Fruit fly (Drosophila melanogaster) whole organism, pupa: ENCODE measurements around the gene Cyp4d1.

ENCODE experiments used
- CG10348 ChIP-seq: fragments of 200-800 bp; sonication (Bioruptor generic); IDR thresholded peaks from 2 replicates; pipeline ENCODE4 v1.3.6; 2022; ENCODE audit warnings: missing biosample characterization, missing genetic modification characterization
- CG12605 ChIP-seq: fragments of 200-800 bp; sonication (Bioruptor generic); IDR thresholded peaks from 2 replicates; pipeline ENCODE4 v1.3.6; 2022; ENCODE audit warnings: missing biosample characterization, missing genetic modification characterization
- CG13204 ChIP-seq: fragments of 200-800 bp; sonication (Bioruptor generic); optimal IDR thresholded peaks from 2 replicates; lab custom pipeline; 2018; ENCODE audit warnings: missing biosample characterization, mild to moderate bottlenecking, missing genetic modification characterization, moderate library complexity
- CG14655 ChIP-seq: fragments of 200-800 bp; sonication (Bioruptor generic); optimal IDR thresholded peaks from 3 replicates; lab custom pipeline; 2017; ENCODE audit warnings: mild to moderate bottlenecking, missing biosample characterization, missing genetic modification reagents, missing genetic modification characterization
- CG15710 ChIP-seq: fragments of 200-800 bp; sonication (Bioruptor generic); optimal IDR thresholded peaks from 2 replicates; lab custom pipeline; 2018; ENCODE audit warnings: missing biosample characterization, mild to moderate bottlenecking, missing genetic modification characterization, moderate library complexity
- CG17806 ChIP-seq: fragments of 200-800 bp; sonication (Bioruptor generic); optimal IDR thresholded peaks from 2 replicates; lab custom pipeline; 2018; ENCODE audit warnings: missing biosample characterization, mild to moderate bottlenecking, missing genetic modification characterization, moderate library complexity
- CG32121 ChIP-seq: fragments of 200-800 bp; sonication (Bioruptor generic); IDR thresholded peaks from 2 replicates; pipeline ENCODE4 v1.3.6; 2022; ENCODE audit warnings: missing biosample characterization, missing genetic modification characterization
- CG34367 ChIP-seq: fragments of 200-800 bp; sonication (Bioruptor generic); optimal IDR thresholded peaks from 2 replicates; lab custom pipeline; 2018; ENCODE audit warnings: missing biosample characterization, mild to moderate bottlenecking, missing genetic modification characterization
- CG4496 ChIP-seq: fragments of 200-800 bp; sonication (Bioruptor generic); IDR thresholded peaks from 3 replicates; pipeline ENCODE4 v1.3.6; 2022; ENCODE audit warnings: missing biosample characterization, missing genetic modification characterization
- CG8159 ChIP-seq: fragments of 200-800 bp; sonication (Bioruptor generic); optimal IDR thresholded peaks from 3 replicates; lab custom pipeline; 2018; ENCODE audit warnings: missing biosample characterization, mild to moderate bottlenecking, missing genetic modification characterization, moderate library complexity
- CG8301 ChIP-seq: fragments of 200-800 bp; sonication (Bioruptor generic); optimal IDR thresholded peaks from 2 replicates; lab custom pipeline; 2018; ENCODE audit warnings: missing biosample characterization, mild to moderate bottlenecking, missing genetic modification characterization
- CG9948 ChIP-seq: fragments of 200-800 bp; sonication (Bioruptor generic); optimal IDR thresholded peaks from 2 replicates; lab custom pipeline; 2018; ENCODE audit warnings: missing biosample characterization, mild to moderate bottlenecking, missing genetic modification characterization, moderate library complexity
- D1 ChIP-seq: fragments of 200-800 bp; sonication (Bioruptor generic); optimal IDR thresholded peaks from 2 replicates; lab custom pipeline; 2018; ENCODE audit warnings: missing biosample characterization, mild to moderate bottlenecking, missing genetic modification characterization, moderate library complexity
- EcR ChIP-seq: fragments of 200-800 bp; sonication (Bioruptor generic); optimal IDR thresholded peaks from 3 replicates; lab custom pipeline; 2019; ENCODE audit warnings: missing biosample characterization, missing genetic modification characterization, mild to moderate bottlenecking, moderate library complexity, missing genetic modification reagents
- Ets98B ChIP-seq: fragments of 200-800 bp; sonication (Bioruptor generic); IDR thresholded peaks from 2 replicates; pipeline ENCODE4 v1.3.6; 2022; ENCODE audit warnings: missing biosample characterization, missing genetic modification characterization
- Pif1A ChIP-seq: fragments of 200-800 bp; sonication (Bioruptor generic); optimal IDR thresholded peaks from 3 replicates; lab custom pipeline; 2016; ENCODE audit warnings: missing biosample characterization, missing genetic modification characterization
- Pif1B ChIP-seq: fragments of 200-800 bp; sonication (Bioruptor generic); optimal IDR thresholded peaks from 3 replicates; lab custom pipeline; 2016; ENCODE audit warnings: missing biosample characterization, missing genetic modification characterization
- Snoo ChIP-seq: fragments of 200-800 bp; sonication (Bioruptor generic); optimal IDR thresholded peaks from 3 replicates; lab custom pipeline; 2017; ENCODE audit warnings: missing biosample characterization, mild to moderate bottlenecking, missing genetic modification characterization, inconsistent platforms
- fd96Ca ChIP-seq: fragments of 200-800 bp; sonication (Bioruptor generic); IDR thresholded peaks from 3 replicates; pipeline ENCODE4 v1.3.6; 2022; ENCODE audit warnings: missing biosample characterization, missing genetic modification characterization
- gl ChIP-seq: fragments of 200-800 bp; sonication (Bioruptor generic); optimal IDR thresholded peaks from 2 replicates; lab custom pipeline; 2018; ENCODE audit warnings: missing biosample characterization, mild to moderate bottlenecking, missing genetic modification characterization
- rn ChIP-seq: fragments of 200-800 bp; sonication (Bioruptor generic); IDR thresholded peaks from 2 replicates; pipeline ENCODE4 v1.3.6; 2022; ENCODE audit warnings: missing biosample characterization, missing genetic modification characterization

Gene Cyp4d1

dm6 chrX:2136831-2137452, 25.0 kb downstream of the Cyp4d1 start:
- TF ChIP-seq rn: peak; percentile 99
- peak; percentile 99 for TF ChIP-seq CG12605 (GFP tag; lab: Robert Waterston, UW)
- peak; percentile 98 for TF ChIP-seq gl
- TF ChIP-seq CG14655: peak; percentile 100
- peak; percentile 100 for TF ChIP-seq CG17806
- TF ChIP-seq CG32121 (GFP tag; lab: Robert Waterston, UW): peak; percentile 100
- peak; percentile 100 for TF ChIP-seq Ets98B (GFP tag; lab: Robert Waterston, UW)
- peak; percentile 100 for TF ChIP-seq CG9948 (tag; lab: Kevin White, UChicago)
- TF ChIP-seq Pif1A (GFP tag; lab: Kevin White, UChicago): peak; percentile 100
- peak; percentile 99 for TF ChIP-seq Snoo (tag; lab: Kevin White, UChicago)
- peak; percentile 100 for TF ChIP-seq CG8301
- peak; percentile 100 for TF ChIP-seq CG15710 (tag; lab: Kevin White, UChicago)
- TF ChIP-seq CG34367 (tag; lab: Kevin White, UChicago): peak; percentile 100
- peak; percentile 100 for TF ChIP-seq fd96Ca (GFP tag; lab: Robert Waterston, UW)
- peak; percentile 99 for TF ChIP-seq Pif1B (GFP tag; lab: Kevin White, UChicago)
- peak; percentile 99 for TF ChIP-seq CG10348 (GFP tag; lab: Robert Waterston, UW)
- peak; percentile 98 for TF ChIP-seq CG13204 (GFP tag; lab: Kevin White, UChicago)
- peak; percentile 99 for TF ChIP-seq CG8159 (tag; lab: Kevin White, UChicago)
- peak; percentile 100 for TF ChIP-seq CG4496 (GFP tag; lab: Robert Waterston, UW)
- peak; percentile 93 for TF ChIP-seq D1 (tag; lab: Kevin White, UChicago)
- TF ChIP-seq EcR (GFP tag; lab: Kevin White, UChicago): peak; percentile 68

- no peak for TF ChIP-seq CG17806
- no peak; the same call in 1 of the 2 replicates for TF ChIP-seq Ets98B (GFP tag; lab: Robert Waterston, UW)
- TF ChIP-seq CG32121 (GFP tag; lab: Robert Waterston, UW): peak; percentile 7; the same call in 1 of the 2 replicates
- TF ChIP-seq CG8159 (tag; lab: Kevin White, UChicago): peak; percentile 22
- peak; percentile 22 for TF ChIP-seq D1 (tag; lab: Kevin White, UChicago)
- no peak for TF ChIP-seq CG14655
- peak; percentile 24; the same call in 1 of the 3 replicates for TF ChIP-seq CG4496 (GFP tag; lab: Robert Waterston, UW)
- peak; percentile 43; the same call in 1 of the 2 replicates for TF ChIP-seq CG10348 (GFP tag; lab: Robert Waterston, UW)
- TF ChIP-seq EcR (GFP tag; lab: Kevin White, UChicago): no peak
- TF ChIP-seq CG34367 (tag; lab: Kevin White, UChicago): no peak
- no peak for TF ChIP-seq CG9948 (tag; lab: Kevin White, UChicago)
- peak; percentile 7 for TF ChIP-seq CG8301
- TF ChIP-seq fd96Ca (GFP tag; lab: Robert Waterston, UW): peak; percentile 56
Observed at dm6 chrX:2135868-2136787, 25.9 kb downstream of the Cyp4d1 start.

dm6 chrX:2134965-2135758, 26.8 kb downstream of the Cyp4d1 start:
- peak; percentile 80 for TF ChIP-seq CG14655
- peak; percentile 83 for TF ChIP-seq CG34367 (tag; lab: Kevin White, UChicago)
- peak; percentile 83 for TF ChIP-seq CG4496 (GFP tag; lab: Robert Waterston, UW)
- TF ChIP-seq rn: no peak
- TF ChIP-seq Snoo (tag; lab: Kevin White, UChicago): peak; percentile 91
- TF ChIP-seq CG15710 (tag; lab: Kevin White, UChicago): peak; percentile 88
- TF ChIP-seq Ets98B (GFP tag; lab: Robert Waterston, UW): peak; percentile 63
- TF ChIP-seq CG9948 (tag; lab: Kevin White, UChicago): peak; percentile 84
- TF ChIP-seq CG8301: peak; percentile 85
- no peak; the same call in none of the 2 replicates for TF ChIP-seq CG12605 (GFP tag; lab: Robert Waterston, UW)
- peak; percentile 79 for TF ChIP-seq Pif1B (GFP tag; lab: Kevin White, UChicago)
- TF ChIP-seq CG13204 (GFP tag; lab: Kevin White, UChicago): peak; percentile 10
- peak; percentile 73 for TF ChIP-seq D1 (tag; lab: Kevin White, UChicago)
- peak; percentile 76 for TF ChIP-seq gl
- peak; percentile 84 for TF ChIP-seq Pif1A (GFP tag; lab: Kevin White, UChicago)
- no peak for TF ChIP-seq CG10348 (GFP tag; lab: Robert Waterston, UW)
- peak; percentile 92 for TF ChIP-seq CG8159 (tag; lab: Kevin White, UChicago)
- TF ChIP-seq CG17806: peak; percentile 89
- peak; percentile 17 for TF ChIP-seq EcR (GFP tag; lab: Kevin White, UChicago)
- peak; percentile 78 for TF ChIP-seq CG32121 (GFP tag; lab: Robert Waterston, UW)
- TF ChIP-seq fd96Ca (GFP tag; lab: Robert Waterston, UW): peak; percentile 46; the same call in 1 of the 3 replicates

dm6 chrX:2134226-2134880, 27.6 kb downstream of the Cyp4d1 start:
- TF ChIP-seq gl (peak; percentile 68), CG4496 (GFP tag; lab: Robert Waterston, UW) (peak; percentile 85), fd96Ca (GFP tag; lab: Robert Waterston, UW) (peak; percentile 79), Snoo (tag; lab: Kevin White, UChicago) (peak; percentile 88), rn (0 out of 2 replicates have a peak, but pooled peaks have one; percentile 23), CG17806 (peak; percentile 82), CG13204 (GFP tag; lab: Kevin White, UChicago) (peak; percentile 3), Pif1B (GFP tag; lab: Kevin White, UChicago) (peak; percentile 74), D1 (tag; lab: Kevin White, UChicago) (peak; percentile 15), CG8159 (tag; lab: Kevin White, UChicago) (peak; percentile 87), Ets98B (GFP tag; lab: Robert Waterston, UW) (peak; percentile 53), CG32121 (GFP tag; lab: Robert Waterston, UW) (no peak), Pif1A (GFP tag; lab: Kevin White, UChicago) (peak; percentile 71), CG9948 (tag; lab: Kevin White, UChicago) (peak; percentile 81), EcR (GFP tag; lab: Kevin White, UChicago) (peak; percentile 26), CG8301 (peak; percentile 67), CG14655 (peak; percentile 80), CG12605 (GFP tag; lab: Robert Waterston, UW) (peak; percentile 74), CG10348 (GFP tag; lab: Robert Waterston, UW) (no peak), CG34367 (tag; lab: Kevin White, UChicago) (peak; percentile 83), CG15710 (tag; lab: Kevin White, UChicago) (peak; percentile 85)
